Fruit fly (Drosophila melanogaster): ENCODE data around the gene CG9338.

The CG9338 gene

DNA sequence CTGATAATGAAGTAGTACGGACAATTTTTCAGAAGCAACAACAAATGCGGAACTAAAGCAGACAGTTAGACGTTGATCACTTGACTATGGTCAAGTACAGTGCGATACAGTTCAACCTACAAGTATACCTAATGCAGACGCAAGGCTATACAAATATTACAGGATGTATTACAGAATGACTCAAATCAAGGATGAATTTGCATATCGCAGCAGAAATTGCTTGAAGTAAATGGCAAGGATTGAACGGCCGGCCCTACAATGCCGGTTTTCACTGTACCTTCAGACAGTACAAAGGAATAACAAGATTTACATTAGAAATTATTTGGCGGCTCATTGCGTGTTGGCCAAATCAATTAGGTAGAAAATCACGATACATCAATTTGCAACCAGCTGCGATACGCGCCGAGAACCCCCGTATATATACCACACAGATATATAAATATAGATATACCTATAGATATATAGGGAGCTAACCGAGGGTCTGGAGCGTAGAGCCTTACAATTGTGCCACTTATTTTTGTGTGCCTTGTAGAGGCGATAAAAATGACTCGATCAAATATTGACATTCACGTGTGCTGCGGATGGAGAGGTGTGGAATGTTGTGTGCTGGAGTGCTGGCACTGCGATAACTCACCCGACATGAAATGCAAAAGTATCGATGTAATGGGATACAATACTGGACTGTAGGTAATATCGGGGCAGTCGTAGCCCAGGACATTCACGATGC, 16.5 kb downstream of the CG9338 start (continued):
- peak; percentile 32 for TF ChIP-seq spab (GFP tag; optimal IDR thresholded peaks at IDR 0.05)
- no peak for TF ChIP-seq CG4318 (GFP tag; optimal IDR thresholded peaks at IDR 0.05)
- no peak for TF ChIP-seq fd59A (GFP tag; optimal IDR thresholded peaks at IDR 0.05)
- TF ChIP-seq fkh (GFP tag; optimal IDR thresholded peaks at IDR 0.05): peak; percentile 77
- peak; percentile 48 for TF ChIP-seq CG9139 (GFP tag; optimal IDR thresholded peaks at IDR 0.05)
- no peak for TF ChIP-seq CG10631 (GFP tag; optimal IDR thresholded peaks at IDR 0.05)

- TF ChIP-seq esn (GFP tag; optimal IDR thresholded peaks at IDR 0.05): no peak
- no peak for TF ChIP-seq ss (GFP tag; optimal IDR thresholded peaks at IDR 0.05)
- no peak for TF ChIP-seq Smox (GFP tag; optimal IDR thresholded peaks at IDR 0.05)
- no peak for TF ChIP-seq Sox15 (GFP tag; optimal IDR thresholded peaks at IDR 0.05)
- TF ChIP-seq OdsH (GFP tag; optimal IDR thresholded peaks at IDR 0.05): no peak
- TF ChIP-seq CG31627 (GFP tag; optimal IDR thresholded peaks at IDR 0.05): no peak
- no peak for TF ChIP-seq CG32006 (GFP tag; optimal IDR thresholded peaks at IDR 0.05)
- no peak for TF ChIP-seq fd59A (GFP tag; optimal IDR thresholded peaks at IDR 0.05)
- TF ChIP-seq CG15336 (GFP tag; IDR thresholded peaks at IDR 0.05): no peak
- TF ChIP-seq fkh (GFP tag; optimal IDR thresholded peaks at IDR 0.05): no peak
- TF ChIP-seq CG6854 (GFP tag; optimal IDR thresholded peaks at IDR 0.05): no peak
- no peak for TF ChIP-seq Eip93F (GFP tag; optimal IDR thresholded peaks at IDR 0.05)
- no peak for TF ChIP-seq CG11762 (GFP tag; optimal IDR thresholded peaks at IDR 0.05; ENCODE audit: insufficient read depth)
- no peak for TF ChIP-seq CG16779 (tag; optimal IDR thresholded peaks at IDR 0.05)
- TF ChIP-seq CG11294 (GFP tag; IDR thresholded peaks at IDR 0.05): no peak
- TF ChIP-seq CG6163 (GFP tag; IDR thresholded peaks at IDR 0.05): no peak
- no peak for TF ChIP-seq pdm3 (GFP tag; optimal IDR thresholded peaks at IDR 0.05)
- TF ChIP-seq svp (GFP tag): no peak
- TF ChIP-seq CG4318 (GFP tag; optimal IDR thresholded peaks at IDR 0.05): no peak
- no peak for TF ChIP-seq CG3919 (GFP tag; optimal IDR thresholded peaks at IDR 0.05)
These were observed 18.1 kb downstream of the CG9338 start for dm6 chr2L:20883097-20883496.

dm6 chr2L:20883624-20884220, 18.7 kb downstream of the CG9338 start:
- TF ChIP-seq Hr38 (GFP tag; optimal IDR thresholded peaks at IDR 0.05) (no peak), spab (GFP tag; optimal IDR thresholded peaks at IDR 0.05) (no peak), acj6 (GFP tag; optimal IDR thresholded peaks at IDR 0.05) (no peak), CG10631 (GFP tag; optimal IDR thresholded peaks at IDR 0.05) (no peak), vri (GFP tag; optimal IDR thresholded peaks at IDR 0.05) (peak; percentile 31), Ets21C (GFP tag; optimal IDR thresholded peaks at IDR 0.05) (no peak), svp (GFP tag) (peak; percentile 99), Eip75B (GFP tag; optimal IDR thresholded peaks at IDR 0.05) (no peak)

dm6 chr2L:20885889-20886507, 21.0 kb downstream of the CG9338 start:
- TF ChIP-seq CG8632 (GFP tag; optimal IDR thresholded peaks at IDR 0.05) (no peak), Eip78C (GFP tag) (peak; percentile 51), fd59A (GFP tag; optimal IDR thresholded peaks at IDR 0.05) (no peak), fkh (GFP tag; optimal IDR thresholded peaks at IDR 0.05) (peak; percentile 19), CG3032 (tag; optimal IDR thresholded peaks at IDR 0.05) (no peak), CG16779 (tag; optimal IDR thresholded peaks at IDR 0.05) (peak; percentile 13), OdsH (GFP tag; optimal IDR thresholded peaks at IDR 0.05) (no peak), CG8119 (GFP tag; IDR thresholded peaks at IDR 0.05) (0 out of 3 replicates have a peak, but pooled peaks have one; percentile 22), CG1621 (tag; optimal IDR thresholded peaks at IDR 0.05) (peak; percentile 52)
